Worm (Caenorhabditis elegans) whole organism, late embryonic: Measurements from ENCODE around the gene vha-3.
"Not testable (repeated sequence)": the region's sequence is repeated elsewhere in the genome, so short reads cannot be mapped to it uniquely, and the experiment has no call there.

ENCODE experiments used
- ceh-30 ChIP-seq: fragments of 150-350 bp; optimal IDR thresholded peaks from 2 replicates; lab custom pipeline; 2014; ENCODE audit warnings: missing biosample characterization, missing genetic modification characterization
- mec-3 ChIP-seq: sonication (generic microtip); optimal IDR thresholded peaks from 2 replicates; lab custom pipeline; 2016; ENCODE audit warnings: borderline replicate concordance, missing genetic modification characterization, missing compliant biosample characterization
- nfya-1 ChIP-seq: sonication (generic microtip); optimal IDR thresholded peaks from 2 replicates; lab custom pipeline; 2017; ENCODE audit warnings: missing genetic modification characterization, mild to moderate bottlenecking, missing compliant biosample characterization, antibody characterized with exemption, moderate library complexity
- pat-9 ChIP-seq: fragments of 200-800 bp; sonication (Bioruptor generic); optimal IDR thresholded peaks from 2 replicates; lab custom pipeline; 2018; ENCODE audit warnings: mild to moderate bottlenecking, missing genetic modification characterization, moderate library complexity, missing compliant biosample characterization
- pha-4 ChIP-seq: fragments of 150-350 bp; optimal IDR thresholded peaks from 2 replicates; lab custom pipeline; 2018; ENCODE audit warnings: missing biosample characterization, missing genetic modification reagents, missing genetic modification characterization
- pros-1 ChIP-seq: fragments of 150-350 bp; optimal IDR thresholded peaks from 2 replicates; lab custom pipeline; 2014; ENCODE audit warnings: missing biosample characterization, missing genetic modification reagents, missing genetic modification characterization

The vha-3 gene

DNA sequence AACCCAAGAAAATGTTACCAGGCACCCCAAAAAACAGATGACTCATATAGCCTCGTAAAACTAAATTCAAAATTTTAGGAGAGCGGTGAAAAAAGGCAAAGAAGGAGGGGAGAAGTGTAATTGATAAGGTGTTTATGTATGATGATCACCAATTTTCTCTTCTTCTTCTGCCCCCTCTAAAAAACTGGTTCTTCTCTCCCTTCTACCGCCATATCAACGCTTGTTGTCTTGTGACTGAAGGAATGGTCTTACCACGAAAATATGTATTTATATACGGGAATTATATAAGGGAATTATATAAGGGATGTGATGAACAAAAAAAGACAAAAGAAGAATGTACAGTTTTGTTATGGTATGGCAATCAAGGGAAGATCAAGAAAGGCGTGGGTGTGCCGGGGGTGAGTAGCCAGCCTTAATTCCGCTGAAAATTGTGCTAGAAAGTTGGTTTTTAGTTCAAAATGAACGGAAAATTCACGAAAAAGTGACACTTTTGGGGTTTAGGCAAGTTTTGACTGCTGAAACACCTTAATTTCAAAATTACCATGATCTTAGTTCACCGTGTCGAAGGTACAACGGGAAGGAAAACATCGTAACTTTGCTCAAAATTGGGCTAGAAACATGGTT, 34.3 kb downstream of the vha-3 start:
- TF ChIP-seq ceh-30 (tag; lab: Kevin White, UChicago) (no peak), pat-9 (tag; lab: Kevin White, UChicago) (no peak), pros-1 (tag; lab: Kevin White, UChicago) (no peak)

DNA sequence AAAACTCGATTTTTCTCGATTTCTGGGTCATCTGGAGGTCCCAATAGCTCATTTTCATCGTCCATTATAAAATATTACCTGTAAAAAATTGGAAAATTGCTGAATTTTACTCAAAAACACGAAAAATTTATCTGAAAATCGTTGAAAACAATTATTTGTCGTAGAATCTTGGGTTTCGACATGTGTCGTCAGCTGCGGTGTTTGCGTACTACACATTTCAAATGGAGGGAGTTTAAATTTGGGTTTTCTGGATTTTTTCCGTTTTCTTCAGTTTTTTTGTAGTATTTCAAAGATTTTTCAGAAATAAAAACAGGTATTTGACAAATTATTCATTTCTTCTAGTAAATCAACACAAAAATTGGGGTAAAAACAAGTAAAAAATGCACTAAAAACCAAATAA, 40.2 kb downstream of the vha-3 start, which contains the start of gene M70.5:
M70.5 (minus strand) TSS at position 78 of the 400 bp plus-strand sequence.
- not testable (repeated sequence) for TF ChIP-seq nfya-1, pha-4, mec-3 (tag; lab: Kevin White, UChicago)
